Worm (Caenorhabditis elegans) whole organism, late embryonic: ENCODE results near the gene ceh-22.

Experiments
- Y22D7AL.16 ChIP-seq: sonication (generic microtip); optimal IDR thresholded peaks from 2 replicates; lab custom pipeline; 2016; ENCODE audit warnings: missing genetic modification characterization, missing compliant biosample characterization
- ceh-22 ChIP-seq: sonication (generic microtip); optimal IDR thresholded peaks from 2 replicates; lab custom pipeline; 2017; ENCODE audit warnings: missing biosample characterization, missing genetic modification characterization
- fkh-10 ChIP-seq: fragments of 150-350 bp; optimal IDR thresholded peaks from 2 replicates; lab custom pipeline; 2014; ENCODE audit warnings: missing biosample characterization, missing genetic modification reagents, missing genetic modification characterization
- fkh-6 ChIP-seq: sonication (generic microtip); optimal IDR thresholded peaks from 2 replicates; lab custom pipeline; 2016; ENCODE audit warnings: missing genetic modification characterization, missing compliant biosample characterization
- hlh-15 ChIP-seq: sonication (generic microtip); optimal IDR thresholded peaks from 2 replicates; lab custom pipeline; 2016; ENCODE audit warnings: missing genetic modification characterization, missing compliant biosample characterization
- lim-6 ChIP-seq: sonication (generic microtip); optimal IDR thresholded peaks from 2 replicates; lab custom pipeline; 2016; ENCODE audit warnings: missing genetic modification characterization, missing compliant biosample characterization
- pha-2 ChIP-seq: sonication (generic microtip); optimal IDR thresholded peaks from 2 replicates; lab custom pipeline; 2017; ENCODE audit warnings: mild to moderate bottlenecking, missing genetic modification characterization, missing compliant biosample characterization
- pha-4 ChIP-seq: fragments of 150-350 bp; optimal IDR thresholded peaks from 2 replicates; lab custom pipeline; 2018; ENCODE audit warnings: missing biosample characterization, missing genetic modification reagents, missing genetic modification characterization
- ztf-16 ChIP-seq: sonication (generic microtip); optimal IDR thresholded peaks from 2 replicates; lab custom pipeline; 2017; ENCODE audit warnings: missing genetic modification characterization, missing compliant biosample characterization

DNA sequence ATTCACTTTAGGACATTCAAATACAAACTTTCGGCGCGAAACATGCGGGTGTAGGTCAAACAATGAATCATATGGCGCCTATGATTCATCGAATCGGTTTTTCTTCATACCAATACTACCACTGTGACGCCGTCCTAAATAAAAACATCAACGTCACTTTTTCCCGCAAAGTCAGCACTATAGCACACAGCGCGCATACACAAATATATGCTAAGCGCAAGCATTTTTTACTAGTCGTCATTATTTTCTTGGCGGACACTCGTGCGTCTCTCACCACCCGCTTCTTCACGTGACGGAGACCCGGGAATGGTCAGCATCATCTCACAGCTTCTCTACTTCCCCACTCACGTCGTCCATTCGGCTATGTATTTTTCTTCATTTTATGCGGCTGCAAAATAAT, 51.5 kb downstream of the ceh-22 start:
- TF ChIP-seq fkh-6 (tag; lab: Kevin White, UChicago): no peak
- no peak for TF ChIP-seq pha-4 (tag; lab: Kevin White, UChicago)
- TF ChIP-seq ztf-16 (tag; lab: Kevin White, UChicago): no peak
- no peak for TF ChIP-seq ceh-22
- TF ChIP-seq pha-2: no peak
- no peak for TF ChIP-seq hlh-15 (tag; lab: Kevin White, UChicago)
- no peak for TF ChIP-seq fkh-10 (GFP tag; lab: Kevin White, UChicago)
- TF ChIP-seq Y22D7AL.16 (tag; lab: Kevin White, UChicago): no peak
- no peak for TF ChIP-seq lim-6 (tag; lab: Kevin White, UChicago)
